Fruit fly (Drosophila melanogaster) whole organism, adult: ENCODE measurements around the gene CG9377.

ENCODE experiments used
- CG12768 ChIP-seq: fragments of 200-800 bp; sonication (Bioruptor generic); optimal IDR thresholded peaks from 2 replicates; lab custom pipeline; 2017; ENCODE audit warnings: missing biosample characterization, missing genetic modification characterization, mild to moderate bottlenecking, moderate library complexity, missing genetic modification reagents
- CG14711 ChIP-seq: fragments of 200-800 bp; sonication (Bioruptor generic); optimal IDR thresholded peaks from 2 replicates; lab custom pipeline; 2018; ENCODE audit warnings: missing biosample characterization, mild to moderate bottlenecking, missing genetic modification characterization, moderate library complexity
- CG1620 ChIP-seq: fragments of 200-800 bp; sonication (Bioruptor generic); optimal IDR thresholded peaks from 2 replicates; lab custom pipeline; 2016; ENCODE audit warnings: missing biosample characterization, missing genetic modification characterization
- CG5204 ChIP-seq: fragments of 200-800 bp; sonication (Bioruptor generic); optimal IDR thresholded peaks from 2 replicates; lab custom pipeline; 2016; ENCODE audit warnings: missing biosample characterization, missing genetic modification characterization
- CG7101 ChIP-seq: fragments of 200-800 bp; sonication (Bioruptor generic); optimal IDR thresholded peaks from 2 replicates; lab custom pipeline; 2018; ENCODE audit warnings: missing biosample characterization, mild to moderate bottlenecking, missing genetic modification characterization, moderate library complexity
- Clk ChIP-seq: fragments of 200-800 bp; sonication (Bioruptor generic); optimal IDR thresholded peaks from 2 replicates; lab custom pipeline; 2017; ENCODE audit warnings: missing biosample characterization, missing genetic modification characterization
- bab1 ChIP-seq: fragments of 200-800 bp; sonication (Bioruptor generic); optimal IDR thresholded peaks from 3 replicates; lab custom pipeline; 2019; ENCODE audit warnings: missing biosample characterization, mild to moderate bottlenecking, missing genetic modification characterization, moderate library complexity
- cic ChIP-seq: fragments of 200-800 bp; sonication (Bioruptor generic); optimal IDR thresholded peaks from 2 replicates; lab custom pipeline; 2017; ENCODE audit warnings: missing biosample characterization, mild to moderate bottlenecking, missing genetic modification characterization, moderate library complexity
- kay ChIP-seq: fragments of 200-800 bp; sonication (Bioruptor generic); peaks from one replicate; lab custom pipeline; 2016; ENCODE audit warnings: missing biosample characterization, missing genetic modification characterization, borderline replicate concordance
- ovo ChIP-seq: fragments of 200-800 bp; sonication (Bioruptor generic); optimal IDR thresholded peaks from 2 replicates; lab custom pipeline; 2016; ENCODE audit warnings: missing biosample characterization, missing genetic modification characterization
- pad ChIP-seq: fragments of 200-800 bp; sonication (Bioruptor generic); optimal IDR thresholded peaks from 3 replicates; lab custom pipeline; 2017; ENCODE audit warnings: missing biosample characterization, missing genetic modification characterization, mild to moderate bottlenecking, moderate library complexity, missing genetic modification reagents
- toe ChIP-seq: fragments of 200-800 bp; sonication (Bioruptor generic); optimal IDR thresholded peaks from 2 replicates; lab custom pipeline; 2016; ENCODE audit warnings: missing biosample characterization, missing genetic modification characterization

- TF ChIP-seq CG7101 (tag; lab: Kevin White, UChicago) (no peak), CG12768 (GFP tag; lab: Kevin White, UChicago) (no peak), kay (GFP tag; lab: Kevin White, UChicago) (no peak), toe (GFP tag; lab: Kevin White, UChicago) (no peak), Clk (GFP tag; lab: Kevin White, UChicago) (no peak), CG5204 (GFP tag; lab: Kevin White, UChicago) (no peak), ovo (GFP tag; lab: Kevin White, UChicago) (no peak), pad (no peak), CG14711 (tag; lab: Kevin White, UChicago) (no peak), bab1 (GFP tag; lab: Kevin White, UChicago) (no peak), CG1620 (GFP tag; lab: Kevin White, UChicago) (no peak), cic (no peak)
These were observed 28.6 kb downstream of the CG9377 start for dm6 chr2L:13332736-13333135.
